Fruit fly (Drosophila melanogaster): Measurements from ENCODE around the gene Fpgs2.

The Fpgs2 gene

dm6 chr2L:3914188-3914587 is at the start of gene Fpgs2:
Gene Fpgs2 (minus strand): TSS chr2L:3914288.
- TF ChIP-seq Snoo (tag; optimal IDR thresholded peaks at IDR 0.05), result no peak
- no peak for TF ChIP-seq D1 (tag; optimal IDR thresholded peaks at IDR 0.05)
- TF ChIP-seq CG10348 (GFP tag; IDR thresholded peaks at IDR 0.05), result no peak
- TF ChIP-seq CG32121 (GFP tag; IDR thresholded peaks at IDR 0.05), result no peak
- TF ChIP-seq CG8159 (tag; optimal IDR thresholded peaks at IDR 0.05), result no peak

dm6 chr2L:3942094-3942493 is 28.0 kb upstream of the Fpgs2 start:
- no peak for TF ChIP-seq CG12605 (GFP tag; IDR thresholded peaks at IDR 0.05)
- no peak for TF ChIP-seq rn (GFP tag; IDR thresholded peaks at IDR 0.05)
- TF ChIP-seq CG17806 (tag; optimal IDR thresholded peaks at IDR 0.05), result no peak

- TF ChIP-seq CG8301 (tag; optimal IDR thresholded peaks at IDR 0.05), result no peak
- no peak for TF ChIP-seq CG34367 (tag; optimal IDR thresholded peaks at IDR 0.05)
- TF ChIP-seq CG13204 (GFP tag; optimal IDR thresholded peaks at IDR 0.05), result no peak
- TF ChIP-seq Pif1B (GFP tag; optimal IDR thresholded peaks at IDR 0.05), result no peak
- no peak for TF ChIP-seq fd96Ca (GFP tag; IDR thresholded peaks at IDR 0.05)
- TF ChIP-seq Ets98B (GFP tag; IDR thresholded peaks at IDR 0.05), result no peak
- no peak for TF ChIP-seq rn (GFP tag; IDR thresholded peaks at IDR 0.05)
- no peak for TF ChIP-seq CG14655 (GFP tag; optimal IDR thresholded peaks at IDR 0.05)
- no peak for TF ChIP-seq CG9948 (tag; optimal IDR thresholded peaks at IDR 0.05)
- no peak for TF ChIP-seq CG32121 (GFP tag; IDR thresholded peaks at IDR 0.05)
- no peak for TF ChIP-seq CG8159 (tag; optimal IDR thresholded peaks at IDR 0.05)
- TF ChIP-seq CG12605 (GFP tag; IDR thresholded peaks at IDR 0.05), result no peak
- TF ChIP-seq Snoo (tag; optimal IDR thresholded peaks at IDR 0.05), result no peak
- TF ChIP-seq gl (tag; optimal IDR thresholded peaks at IDR 0.05), result no peak
- TF ChIP-seq CG10348 (GFP tag; IDR thresholded peaks at IDR 0.05), result no peak
- TF ChIP-seq CG17806 (tag; optimal IDR thresholded peaks at IDR 0.05), result no peak
- TF ChIP-seq CG15710 (tag; optimal IDR thresholded peaks at IDR 0.05), result no peak
- TF ChIP-seq CG4496 (GFP tag; IDR thresholded peaks at IDR 0.05), result no peak
- TF ChIP-seq EcR (GFP tag; optimal IDR thresholded peaks at IDR 0.05), result no peak
- no peak for TF ChIP-seq Pif1A (GFP tag; optimal IDR thresholded peaks at IDR 0.05)
These were observed 26.2 kb upstream of the Fpgs2 start for dm6 chr2L:3940302-3940701.

dm6 chr2L:3938773-3939172 is 24.7 kb upstream of the Fpgs2 start:
- TF ChIP-seq Snoo (tag; optimal IDR thresholded peaks at IDR 0.05) (no peak), D1 (tag; optimal IDR thresholded peaks at IDR 0.05) (no peak), CG15710 (tag; optimal IDR thresholded peaks at IDR 0.05) (no peak), CG12605 (GFP tag; IDR thresholded peaks at IDR 0.05) (no peak), CG17806 (tag; optimal IDR thresholded peaks at IDR 0.05) (no peak)

dm6 chr2L:3935757-3936156 is 21.7 kb upstream of the Fpgs2 start:
- no peak for TF ChIP-seq CG9948 (tag; optimal IDR thresholded peaks at IDR 0.05)
- no peak for TF ChIP-seq CG8301 (tag; optimal IDR thresholded peaks at IDR 0.05)
- TF ChIP-seq D1 (tag; optimal IDR thresholded peaks at IDR 0.05), result no peak
- TF ChIP-seq Snoo (tag; optimal IDR thresholded peaks at IDR 0.05), result no peak
- no peak for TF ChIP-seq CG10348 (GFP tag; IDR thresholded peaks at IDR 0.05)
- TF ChIP-seq Pif1A (GFP tag; optimal IDR thresholded peaks at IDR 0.05), result no peak
- TF ChIP-seq Pif1B (GFP tag; optimal IDR thresholded peaks at IDR 0.05), result no peak
- TF ChIP-seq CG13204 (GFP tag; optimal IDR thresholded peaks at IDR 0.05), result no peak
- no peak for TF ChIP-seq CG8159 (tag; optimal IDR thresholded peaks at IDR 0.05)
- no peak for TF ChIP-seq CG32121 (GFP tag; IDR thresholded peaks at IDR 0.05)
- TF ChIP-seq fd96Ca (GFP tag; IDR thresholded peaks at IDR 0.05), result no peak
- no peak for TF ChIP-seq CG4496 (GFP tag; IDR thresholded peaks at IDR 0.05)
- TF ChIP-seq EcR (GFP tag; optimal IDR thresholded peaks at IDR 0.05), result no peak
- TF ChIP-seq gl (tag; optimal IDR thresholded peaks at IDR 0.05), result no peak
- TF ChIP-seq rn (GFP tag; IDR thresholded peaks at IDR 0.05), result no peak
- TF ChIP-seq CG34367 (tag; optimal IDR thresholded peaks at IDR 0.05), result no peak
- no peak for TF ChIP-seq CG12605 (GFP tag; IDR thresholded peaks at IDR 0.05)

dm6 chr2L:3935014-3935413 is 20.9 kb upstream of the Fpgs2 start:
- TF ChIP-seq rn (GFP tag; IDR thresholded peaks at IDR 0.05), result no peak
- no peak for TF ChIP-seq CG15710 (tag; optimal IDR thresholded peaks at IDR 0.05)
- TF ChIP-seq CG17806 (tag; optimal IDR thresholded peaks at IDR 0.05), result no peak
- TF ChIP-seq Pif1B (GFP tag; optimal IDR thresholded peaks at IDR 0.05), result no peak
- TF ChIP-seq CG4496 (GFP tag; IDR thresholded peaks at IDR 0.05), result no peak
- TF ChIP-seq CG14655 (GFP tag; optimal IDR thresholded peaks at IDR 0.05), result no peak
- TF ChIP-seq D1 (tag; optimal IDR thresholded peaks at IDR 0.05), result no peak
- no peak for TF ChIP-seq gl (tag; optimal IDR thresholded peaks at IDR 0.05)
- no peak for TF ChIP-seq CG34367 (tag; optimal IDR thresholded peaks at IDR 0.05)
- no peak for TF ChIP-seq fd96Ca (GFP tag; IDR thresholded peaks at IDR 0.05)
- no peak for TF ChIP-seq CG10348 (GFP tag; IDR thresholded peaks at IDR 0.05)
- no peak for TF ChIP-seq CG12605 (GFP tag; IDR thresholded peaks at IDR 0.05)
- no peak for TF ChIP-seq Pif1A (GFP tag; optimal IDR thresholded peaks at IDR 0.05)
- TF ChIP-seq Snoo (tag; optimal IDR thresholded peaks at IDR 0.05), result no peak
- TF ChIP-seq CG9948 (tag; optimal IDR thresholded peaks at IDR 0.05), result no peak
- TF ChIP-seq CG8301 (tag; optimal IDR thresholded peaks at IDR 0.05), result no peak
- TF ChIP-seq EcR (GFP tag; optimal IDR thresholded peaks at IDR 0.05), result no peak
- TF ChIP-seq CG8159 (tag; optimal IDR thresholded peaks at IDR 0.05), result no peak

- no peak for TF ChIP-seq EcR (GFP tag; optimal IDR thresholded peaks at IDR 0.05)
- TF ChIP-seq rn (GFP tag; IDR thresholded peaks at IDR 0.05), result no peak
- no peak for TF ChIP-seq CG13204 (GFP tag; optimal IDR thresholded peaks at IDR 0.05)
- TF ChIP-seq CG8301 (tag; optimal IDR thresholded peaks at IDR 0.05), result no peak
- TF ChIP-seq CG8159 (tag; optimal IDR thresholded peaks at IDR 0.05), result no peak
- TF ChIP-seq CG9948 (tag; optimal IDR thresholded peaks at IDR 0.05), result no peak
- TF ChIP-seq CG14655 (GFP tag; optimal IDR thresholded peaks at IDR 0.05), result no peak
- TF ChIP-seq Pif1B (GFP tag; optimal IDR thresholded peaks at IDR 0.05), result no peak
- no peak for TF ChIP-seq CG10348 (GFP tag; IDR thresholded peaks at IDR 0.05)
- TF ChIP-seq gl (tag; optimal IDR thresholded peaks at IDR 0.05), result no peak
- no peak for TF ChIP-seq Ets98B (GFP tag; IDR thresholded peaks at IDR 0.05)
- TF ChIP-seq CG12605 (GFP tag; IDR thresholded peaks at IDR 0.05), result no peak
- no peak for TF ChIP-seq CG32121 (GFP tag; IDR thresholded peaks at IDR 0.05)
- no peak for TF ChIP-seq CG34367 (tag; optimal IDR thresholded peaks at IDR 0.05)
- TF ChIP-seq Pif1A (GFP tag; optimal IDR thresholded peaks at IDR 0.05), result no peak
- TF ChIP-seq fd96Ca (GFP tag; IDR thresholded peaks at IDR 0.05), result no peak
- no peak for TF ChIP-seq Snoo (tag; optimal IDR thresholded peaks at IDR 0.05)
- TF ChIP-seq CG17806 (tag; optimal IDR thresholded peaks at IDR 0.05), result no peak
These were observed 19.6 kb upstream of the Fpgs2 start for dm6 chr2L:3933674-3934073.
